Fruit fly (Drosophila melanogaster): Measurements from ENCODE around the gene RpS19b.

DNA sequence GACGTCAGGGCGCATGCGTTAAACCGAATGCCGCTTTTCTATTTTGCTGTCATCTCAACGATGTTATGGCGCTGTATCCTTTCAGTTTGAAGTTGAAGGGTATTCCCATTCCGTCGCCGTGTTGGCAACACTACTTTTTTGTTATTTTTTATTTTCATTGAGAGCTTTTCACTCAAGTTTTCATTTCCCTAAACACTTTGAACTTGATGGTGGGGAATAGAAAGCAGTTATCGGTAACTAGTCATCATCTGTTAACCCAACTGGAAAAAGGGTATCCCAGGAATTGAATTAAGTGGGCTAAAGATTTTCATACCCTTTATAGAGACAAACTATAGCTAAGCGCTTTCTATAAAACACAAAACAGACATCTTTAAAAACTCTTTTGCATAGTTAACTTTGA, 45.8 kb downstream of the RpS19b start:
- TF ChIP-seq CG8478 (optimal IDR thresholded peaks at IDR 0.05) (no peak), pan (optimal IDR thresholded peaks at IDR 0.05) (no peak), usp (GFP tag; optimal IDR thresholded peaks at IDR 0.05) (no peak)

Data from whole organism.